Worm (Caenorhabditis elegans) whole organism, late embryonic: ENCODE data around the gene F44A2.3.

Experiments used
- ceh-6 ChIP-seq: fragments of 200-800 bp; sonication (Bioruptor generic); optimal IDR thresholded peaks from 2 replicates; lab custom pipeline; 2018; ENCODE audit warnings: mild to moderate bottlenecking, missing genetic modification characterization, missing compliant biosample characterization
- ets-4 ChIP-seq: sonication (generic microtip); optimal IDR thresholded peaks from 2 replicates; lab custom pipeline; 2016; ENCODE audit warnings: missing genetic modification characterization, missing compliant biosample characterization
- gmeb-2 ChIP-seq: sonication (generic microtip); optimal IDR thresholded peaks from 2 replicates; lab custom pipeline; 2016; ENCODE audit warnings: missing genetic modification characterization, inconsistent platforms, missing compliant biosample characterization
- pqm-1 ChIP-seq: sonication (generic microtip); optimal IDR thresholded peaks from 2 replicates; lab custom pipeline; 2016; ENCODE audit warnings: missing genetic modification characterization, missing compliant biosample characterization
- rnt-1 ChIP-seq: sonication (generic microtip); optimal IDR thresholded peaks from 2 replicates; lab custom pipeline; 2016; ENCODE audit warnings: missing genetic modification characterization, missing compliant biosample characterization
- tbx-2 ChIP-seq: sonication (generic microtip); optimal IDR thresholded peaks from 2 replicates; lab custom pipeline; 2016; ENCODE audit warnings: missing genetic modification characterization, missing compliant biosample characterization
- unc-3 ChIP-seq, 2 experiments: fragments of 200-800 bp in 1 of 2; sonication (Bioruptor generic) in 1 of 2; sonication (generic microtip) in 1 of 2; conservative IDR thresholded peaks in 1 of 2; optimal IDR thresholded peaks in 1 of 2; 2 replicates each; pipeline versions ENCODE4 v1.3.6 to Lab custom; 2016 to 2022; ENCODE audit warnings: missing compliant biosample characterization in 2 of 2, missing genetic modification characterization in 2 of 2, missing genetic modification reagents in 1 of 2

- TF ChIP-seq tbx-2 (tag; lab: Kevin White, UChicago) (no peak), gmeb-2 (no peak), unc-3 (GFP tag; conservative IDR thresholded peaks at IDR 0.05; lab: Robert Waterston, UW) (no peak), unc-3 (tag; optimal IDR thresholded peaks at IDR 0.05; lab: Kevin White, UChicago) (no peak), pqm-1 (no peak), ets-4 (tag; lab: Kevin White, UChicago) (no peak), rnt-1 (no peak), ceh-6 (GFP tag; lab: Kevin White, UChicago) (no peak)
These were observed 13.3 kb upstream of the F44A2.3 start, which contains the start of gene ZK682.7 for ce11 chrV:9291919-9292318.
